Fruit fly (Drosophila melanogaster): ENCODE results near the gene CG6204.

Gene CG6204

dm6 chr3R:24163556-24164022 is 30.0 kb upstream of the CG6204 start, which contains the start of gene Apc2 (continued):
- TF ChIP-seq CG10565 (GFP tag; optimal IDR thresholded peaks at IDR 0.05) (no peak), CG1832 (GFP tag; optimal IDR thresholded peaks at IDR 0.05) (no peak), Antp (GFP tag; optimal IDR thresholded peaks at IDR 0.05) (no peak), CG15269 (tag; optimal IDR thresholded peaks at IDR 0.05) (peak; percentile 67), danr (GFP tag; IDR thresholded peaks at IDR 0.05) (no peak), Rfx (GFP tag; IDR thresholded peaks at IDR 0.05) (peak; percentile 65), CG8924 (tag; optimal IDR thresholded peaks at IDR 0.05) (peak; percentile 65), Blimp-1 (GFP tag; optimal IDR thresholded peaks at IDR 0.05) (peak; percentile 60), dimm (GFP tag; IDR thresholded peaks at IDR 0.05) (no peak), vvl (GFP tag; IDR thresholded peaks at IDR 0.05) (peak; percentile 63), CG6791 (GFP tag; IDR thresholded peaks at IDR 0.05; ENCODE audit: partially characterized antibody) (no peak), CG11723 (GFP tag; optimal IDR thresholded peaks at IDR 0.05) (peak; percentile 2), inv (GFP tag; IDR thresholded peaks at IDR 0.05; ENCODE audit: partially characterized antibody) (no peak), cad (GFP tag; optimal IDR thresholded peaks at IDR 0.05) (no peak), her (GFP tag; optimal IDR thresholded peaks at IDR 0.05) (no peak), chif (GFP tag; optimal IDR thresholded peaks at IDR 0.05) (peak in 1 of 2 experiments; percentile 25), mirr (GFP tag; optimal IDR thresholded peaks at IDR 0.05) (no peak), Abd-B (GFP tag; optimal IDR thresholded peaks at IDR 0.05) (peak; percentile 72), CkIIα-i1 (GFP tag; IDR thresholded peaks at IDR 0.05) (no peak), Awh (GFP tag; IDR thresholded peaks at IDR 0.05) (no peak), Poxn (GFP tag; IDR thresholded peaks at IDR 0.05) (no peak), Eip74EF (GFP tag; optimal IDR thresholded peaks at IDR 0.05) (peak in 1 of 2 experiments; percentile 29), CHES-1-like (GFP tag; optimal IDR thresholded peaks at IDR 0.05) (no peak), CG11696 (GFP tag; IDR thresholded peaks at IDR 0.05) (no peak), bbx (GFP tag; IDR thresholded peaks at IDR 0.05; ENCODE audit: partially characterized antibody) (no peak), Dip2 (GFP tag; IDR thresholded peaks at IDR 0.05) (no peak), CG7839 (tag; optimal IDR thresholded peaks at IDR 0.05) (peak; percentile 74), CG4424 (GFP tag; optimal IDR thresholded peaks at IDR 0.05) (peak; percentile 33), nau (GFP tag; optimal IDR thresholded peaks at IDR 0.05) (no peak), CG6683 (GFP tag; optimal IDR thresholded peaks at IDR 0.05) (no peak), HHEX (GFP tag; optimal IDR thresholded peaks at IDR 0.05) (peak; percentile 1), sim (GFP tag; IDR thresholded peaks at IDR 0.05) (no peak), rib (GFP tag; IDR thresholded peaks at IDR 0.05) (no peak), slou (GFP tag; optimal IDR thresholded peaks at IDR 0.05) (no peak), CG8290 (GFP tag; optimal IDR thresholded peaks at IDR 0.05) (peak; percentile 85), CG8290 (tag; optimal IDR thresholded peaks at IDR 0.05) (peak in 1 of 2 experiments; percentile 78), Mes4 (GFP tag; optimal IDR thresholded peaks at IDR 0.05) (no peak), CG17186 (GFP tag; optimal IDR thresholded peaks at IDR 0.05) (peak; percentile 52), Fer2 (tag; optimal IDR thresholded peaks at IDR 0.05) (peak; percentile 42), CG30020 (tag; optimal IDR thresholded peaks at IDR 0.05) (peak; percentile 55), lbe (GFP tag; optimal IDR thresholded peaks at IDR 0.05) (peak; percentile 14), gcm (GFP tag; optimal IDR thresholded peaks at IDR 0.05) (peak; percentile 13), C15 (GFP tag; IDR thresholded peaks at IDR 0.05) (no peak), Tbp (GFP tag; optimal IDR thresholded peaks at IDR 0.05) (no peak), NK7.1 (GFP tag; optimal IDR thresholded peaks at IDR 0.05) (no peak), CG4282 (GFP tag; optimal IDR thresholded peaks at IDR 0.05) (no peak), jumu (GFP tag; optimal IDR thresholded peaks at IDR 0.05) (no peak), pnt (GFP tag; optimal IDR thresholded peaks at IDR 0.05) (no peak), CG10959 (GFP tag; IDR thresholded peaks at IDR 0.05) (no peak), CG10462 (GFP tag; optimal IDR thresholded peaks at IDR 0.05) (peak; percentile 73), p53 (GFP tag; optimal IDR thresholded peaks at IDR 0.05) (no peak), CG10321 (GFP tag; IDR thresholded peaks at IDR 0.05) (0 out of 2 replicates have a peak, but pooled peaks have one; percentile 21)
